Worm (Caenorhabditis elegans) whole organism, L1 larva: ENCODE data around the gene F15E6.10.

Experiments
- C04F5.9 ChIP-seq: sonication (generic microtip); optimal IDR thresholded peaks from 2 replicates; lab custom pipeline; 2016; ENCODE audit warnings: missing genetic modification characterization, missing compliant biosample characterization
- C16A3.4 ChIP-seq: fragments of 150-350 bp; optimal IDR thresholded peaks from 2 replicates; lab custom pipeline; 2014; ENCODE audit warnings: missing biosample characterization, missing genetic modification characterization
- C34B4.2 ChIP-seq: sonication (generic microtip); optimal IDR thresholded peaks from 2 replicates; lab custom pipeline; 2017; ENCODE audit warnings: mild to moderate bottlenecking, missing genetic modification characterization, missing compliant biosample characterization
- F16B12.6 ChIP-seq: fragments of 150-350 bp; optimal IDR thresholded peaks from 2 replicates; lab custom pipeline; 2014; ENCODE audit warnings: missing biosample characterization, missing genetic modification characterization
- aha-1 ChIP-seq: fragments of 150-350 bp; optimal IDR thresholded peaks from 2 replicates; lab custom pipeline; 2014; ENCODE audit warnings: missing biosample characterization, missing genetic modification characterization
- aly-2 ChIP-seq: fragments of 150-350 bp; optimal IDR thresholded peaks from 2 replicates; lab custom pipeline; 2014; ENCODE audit warnings: missing biosample characterization, missing genetic modification characterization
- ama-1 ChIP-seq: fragments of 150-350 bp; optimal IDR thresholded peaks from 2 replicates; lab custom pipeline; 2014
- blmp-1 ChIP-seq: fragments of 150-350 bp; optimal IDR thresholded peaks from 2 replicates; lab custom pipeline; 2014; ENCODE audit warnings: missing biosample characterization, missing genetic modification characterization
- ceh-8 ChIP-seq: fragments of 200-800 bp; sonication (Bioruptor generic); optimal IDR thresholded peaks from 2 replicates; lab custom pipeline; 2018; ENCODE audit warnings: mild to moderate bottlenecking, missing genetic modification characterization, moderate library complexity, missing compliant biosample characterization
- ceh-82 ChIP-seq, 3 experiments: fragments of 150-350 bp in 1 of 3; sonication (generic microtip) in 2 of 3; optimal IDR thresholded peaks; 2 replicates each; lab custom pipeline; 2014 to 2017; ENCODE audit warnings: missing biosample characterization in 3 of 3, missing genetic modification characterization in 3 of 3
- ces-1 ChIP-seq: fragments of 150-350 bp; optimal IDR thresholded peaks from 2 replicates; lab custom pipeline; 2014; ENCODE audit warnings: missing biosample characterization, missing genetic modification reagents, missing genetic modification characterization
- dpl-1 ChIP-seq, 3 experiments: fragments of 150-350 bp in 2 of 3; sonication (generic microtip) in 1 of 3; optimal IDR thresholded peaks; 2 replicates each; lab custom pipeline; 2014 to 2017; ENCODE audit warnings: missing biosample characterization in 3 of 3, missing genetic modification characterization in 3 of 3, missing genetic modification reagents in 3 of 3
- efl-1 ChIP-seq, 4 experiments: fragments of 150-350 bp; optimal IDR thresholded peaks in 3 of 4; peaks in 1 of 4; 1 replicate in 1 of 4; 2 replicates in 3 of 4; lab custom pipeline; 2014; ENCODE audit warnings: missing biosample characterization in 2 of 4, missing genetic modification characterization in 2 of 4, missing genetic modification reagents in 2 of 4
- elt-3 ChIP-seq, 6 experiments: fragments of 150-350 bp in 1 of 6; sonication (generic microtip); optimal IDR thresholded peaks; 2 replicates each; lab custom pipeline; 2017 to 2018; ENCODE audit warnings: missing biosample characterization in 6 of 6, missing genetic modification characterization in 6 of 6, inconsistent platforms in 1 of 6
- ets-5 ChIP-seq: fragments of 200-800 bp; sonication (Bioruptor generic); IDR thresholded peaks from 2 replicates; pipeline ENCODE4 v1.3.6; 2022; ENCODE audit warnings: missing genetic modification characterization, missing compliant biosample characterization
- fkh-4 ChIP-seq: sonication (generic microtip); optimal IDR thresholded peaks from 2 replicates; lab custom pipeline; 2016; ENCODE audit warnings: missing compliant biosample characterization, missing genetic modification characterization, borderline replicate concordance
- hlh-4 ChIP-seq: sonication (generic microtip); optimal IDR thresholded peaks from 2 replicates; lab custom pipeline; 2016; ENCODE audit warnings: mild to moderate bottlenecking, missing genetic modification characterization, missing compliant biosample characterization
- irx-1 ChIP-seq: sonication (generic microtip); optimal IDR thresholded peaks from 2 replicates; lab custom pipeline; 2016; ENCODE audit warnings: missing genetic modification characterization, missing compliant biosample characterization
- isw-1 ChIP-seq: fragments of 200-800 bp; sonication (Bioruptor generic); IDR thresholded peaks from 2 replicates; pipeline ENCODE4 v1.3.6; 2022; ENCODE audit warnings: missing genetic modification characterization, missing compliant biosample characterization
- lin-13 ChIP-seq: fragments of 150-350 bp; optimal IDR thresholded peaks from 2 replicates; lab custom pipeline; 2014; ENCODE audit warnings: missing biosample characterization, missing genetic modification reagents, missing genetic modification characterization
- lin-14 ChIP-seq: fragments of 200-800 bp; sonication (Bioruptor generic); optimal IDR thresholded peaks from 2 replicates; lab custom pipeline; 2018; ENCODE audit warnings: mild to moderate bottlenecking, missing genetic modification characterization, moderate library complexity, missing compliant biosample characterization
- lin-15B ChIP-seq: fragments of 150-350 bp; sonication (generic microtip); optimal IDR thresholded peaks from 3 replicates; lab custom pipeline; 2014; ENCODE audit warnings: missing biosample characterization, missing genetic modification characterization
- lin-39 ChIP-seq: fragments of 150-350 bp; optimal IDR thresholded peaks from 2 replicates; lab custom pipeline; 2014; ENCODE audit warnings: missing biosample characterization, missing genetic modification reagents, missing genetic modification characterization
- lir-3 ChIP-seq: sonication (generic microtip); optimal IDR thresholded peaks from 2 replicates; lab custom pipeline; 2016; ENCODE audit warnings: mild to moderate bottlenecking, missing genetic modification characterization, moderate library complexity, missing compliant biosample characterization; ENCODE audit not compliant: poor library complexity
- lsy-2 ChIP-seq, 2 experiments: fragments of 150-350 bp; optimal IDR thresholded peaks; 2 replicates each; lab custom pipeline; 2014; ENCODE audit warnings: missing biosample characterization in 2 of 2, missing genetic modification characterization in 2 of 2
- mep-1 ChIP-seq: fragments of 150-350 bp; optimal IDR thresholded peaks from 2 replicates; lab custom pipeline; 2014; ENCODE audit warnings: missing biosample characterization, missing genetic modification characterization
- nhr-11 ChIP-seq: fragments of 150-350 bp; optimal IDR thresholded peaks from 2 replicates; lab custom pipeline; 2014; ENCODE audit warnings: missing biosample characterization, missing genetic modification characterization
- nhr-12 ChIP-seq: sonication (generic microtip); optimal IDR thresholded peaks from 2 replicates; lab custom pipeline; 2017; ENCODE audit warnings: missing biosample characterization, missing genetic modification characterization
- nhr-20 ChIP-seq: sonication (generic microtip); optimal IDR thresholded peaks from 2 replicates; lab custom pipeline; 2016; ENCODE audit warnings: mild to moderate bottlenecking, missing genetic modification characterization, missing compliant biosample characterization
- nhr-47 ChIP-seq: sonication (generic microtip); optimal IDR thresholded peaks from 2 replicates; lab custom pipeline; 2016; ENCODE audit warnings: mild to moderate bottlenecking, missing genetic modification characterization, moderate library complexity, missing compliant biosample characterization
- nhr-85 ChIP-seq: sonication (generic microtip); peaks from one replicate; lab custom pipeline; 2016; ENCODE audit warnings: missing genetic modification characterization, inconsistent platforms, missing compliant biosample characterization
- pag-3 ChIP-seq: sonication (generic microtip); optimal IDR thresholded peaks from 2 replicates; lab custom pipeline; 2017; ENCODE audit warnings: missing genetic modification characterization, mild to moderate bottlenecking, missing compliant biosample characterization, antibody characterized with exemption, borderline replicate concordance; ENCODE audit not compliant: insufficient read depth
- pax-3 ChIP-seq: fragments of 200-800 bp; sonication (Bioruptor generic); optimal IDR thresholded peaks from 2 replicates; lab custom pipeline; 2018; ENCODE audit warnings: mild to moderate bottlenecking, missing genetic modification characterization, moderate library complexity, missing compliant biosample characterization
- sptf-1 ChIP-seq: fragments of 150-350 bp; optimal IDR thresholded peaks from 2 replicates; lab custom pipeline; 2014; ENCODE audit warnings: missing biosample characterization, missing genetic modification characterization
- sup-37 ChIP-seq: fragments of 200-800 bp; sonication (Bioruptor generic); optimal IDR thresholded peaks from 2 replicates; lab custom pipeline; 2018; ENCODE audit warnings: mild to moderate bottlenecking, missing genetic modification characterization, missing compliant biosample characterization
- swsn-7 ChIP-seq: sonication (generic microtip); optimal IDR thresholded peaks from 2 replicates; lab custom pipeline; 2016; ENCODE audit warnings: missing genetic modification characterization, missing compliant biosample characterization
- unc-130 ChIP-seq: fragments of 150-350 bp; optimal IDR thresholded peaks from 2 replicates; lab custom pipeline; 2017; ENCODE audit warnings: missing biosample characterization, missing genetic modification characterization, inconsistent platforms
- unc-62 ChIP-seq: fragments of 150-350 bp; optimal IDR thresholded peaks from 2 replicates; lab custom pipeline; 2014; ENCODE audit warnings: missing biosample characterization, missing genetic modification reagents, missing genetic modification characterization
- unc-86 ChIP-seq: sonication (generic microtip); optimal IDR thresholded peaks from 2 replicates; lab custom pipeline; 2016; ENCODE audit warnings: missing genetic modification characterization, missing compliant biosample characterization
- ztf-11 ChIP-seq, 2 experiments: sonication (generic microtip); optimal IDR thresholded peaks; 2 replicates each; lab custom pipeline; 2016 to 2017; ENCODE audit warnings: missing genetic modification characterization in 2 of 2, missing biosample characterization in 1 of 2, missing compliant biosample characterization in 1 of 2
- ztf-4 ChIP-seq: fragments of 150-350 bp; optimal IDR thresholded peaks from 2 replicates; lab custom pipeline; 2014; ENCODE audit warnings: missing biosample characterization, missing genetic modification characterization

Gene F15E6.10

ce11 chrIV:4292569-4292968, at the start of gene F15E6.10:
Gene F15E6.10, plus strand, starts transcription at chrIV:4292869.
- TF ChIP-seq nhr-11 (tag; lab: Kevin White, UChicago) (no peak), fkh-4 (tag; lab: Kevin White, UChicago) (no peak), nhr-47 (tag; lab: Kevin White, UChicago) (no peak), lsy-2 (tag; optimal IDR thresholded peaks at IDR 0.05; lab: Kevin White, UChicago) (no peak), elt-3 (tag; optimal IDR thresholded peaks at IDR 0.05; lab: Kevin White, UChicago) (no peak), C04F5.9 (tag; lab: Kevin White, UChicago) (no peak), C16A3.4 (no peak), irx-1 (tag; lab: Kevin White, UChicago) (no peak), C34B4.2 (no peak), nhr-20 (tag; lab: Kevin White, UChicago) (no peak), F16B12.6 (tag; lab: Kevin White, UChicago) (no peak), blmp-1 (tag; lab: Kevin White, UChicago) (no peak), swsn-7 (no peak)
- TF ChIP-seq, all 84 proteins: peak for 0

ce11 chrIV:4243830-4244406, 48.8 kb upstream of the F15E6.10 start:
- TF ChIP-seq unc-62 (GFP tag; lab: Kevin White, UChicago) (no peak), ztf-11 (tag; optimal IDR thresholded peaks at IDR 0.05; lab: Kevin White, UChicago) (no peak), efl-1 (optimal IDR thresholded peaks at IDR 0.05; lab: Kevin White, UChicago) (no peak), efl-1 (GFP tag; optimal IDR thresholded peaks at IDR 0.05 in 1 of 2; lab: Kevin White, UChicago) (peak in 1 of 2 experiments; percentile 78), hlh-4 (tag; lab: Kevin White, UChicago) (no peak), ceh-8 (GFP tag; lab: Kevin White, UChicago) (peak; percentile 70), unc-130 (tag; lab: Kevin White, UChicago) (no peak)

- peak; percentile 15 for TF ChIP-seq blmp-1 (tag; lab: Kevin White, UChicago)
- no peak for TF ChIP-seq pax-3 (tag; lab: Kevin White, UChicago)
Observed at ce11 chrIV:4244510-4244909, 48.2 kb upstream of the F15E6.10 start, which contains the start of gene col-34. Gene col-34, minus strand, starts transcription at chrIV:4244610.

ce11 chrIV:4246493-4246892, 46.2 kb upstream of the F15E6.10 start, which contains the start of gene ttr-20:
Gene ttr-20, plus strand, starts transcription at chrIV:4246793.
- no peak for TF ChIP-seq lin-39 (tag; lab: Kevin White, UChicago)
- peak; percentile 7 for TF ChIP-seq nhr-85 (tag; lab: Kevin White, UChicago)
- TF ChIP-seq aly-2 (tag; lab: Kevin White, UChicago): no peak

ce11 chrIV:4247334-4247733, 45.3 kb upstream of the F15E6.10 start:
- TF ChIP-seq F16B12.6 (tag; lab: Kevin White, UChicago) (peak; percentile 33), nhr-85 (tag; lab: Kevin White, UChicago) (no peak), lin-13 (GFP tag; lab: Kevin White, UChicago) (peak; percentile 48), ceh-82 (tag; optimal IDR thresholded peaks at IDR 0.05; lab: Kevin White, UChicago) (peak; percentile 36 to 54 (median 52)), efl-1 (optimal IDR thresholded peaks at IDR 0.05; lab: Kevin White, UChicago) (peak; percentile 83 to 85), efl-1 (GFP tag; optimal IDR thresholded peaks at IDR 0.05 in 1 of 2; lab: Kevin White, UChicago) (peak; percentile 82 to 98), pax-3 (tag; lab: Kevin White, UChicago) (no peak), ama-1 (lab: Kevin White, UChicago) (no peak), C16A3.4 (peak; percentile 25), lin-39 (tag; lab: Kevin White, UChicago) (peak; percentile 2), C34B4.2 (no peak), nhr-47 (tag; lab: Kevin White, UChicago) (peak; percentile 70), ets-5 (GFP tag; lab: Robert Waterston, UW) (no peak), aly-2 (tag; lab: Kevin White, UChicago) (no peak), nhr-12 (no peak), aha-1 (no peak), lir-3 (tag; lab: Kevin White, UChicago) (no peak), isw-1 (GFP tag; lab: Robert Waterston, UW) (peak; percentile 68), pag-3 (tag; lab: Kevin White, UChicago) (no peak), ces-1 (no peak), unc-62 (GFP tag; lab: Kevin White, UChicago) (no peak), fkh-4 (tag; lab: Kevin White, UChicago) (no peak), sptf-1 (no peak), lin-14 (peak; percentile 35), ztf-4 (tag; lab: Kevin White, UChicago) (no peak), lin-15B (no peak), dpl-1 (GFP tag; optimal IDR thresholded peaks at IDR 0.05; lab: Kevin White, UChicago) (peak; percentile 60 to 82 (median 80)), sup-37 (GFP tag; lab: Kevin White, UChicago) (no peak), mep-1 (tag; lab: Kevin White, UChicago) (peak; percentile 75), irx-1 (tag; lab: Kevin White, UChicago) (peak; percentile 36), unc-86 (peak; percentile 39)
